Fruit fly (Drosophila melanogaster) Kc167 (cell line): ENCODE measurements around the gene peg.

Experiments
- Myc ChIP-seq: fragments of >200 bp; optimal IDR thresholded peaks from 2 replicates; lab custom pipeline; 2017; ENCODE audit warnings: missing external identifiers
- Sin3A ChIP-seq: fragments of >200 bp; optimal IDR thresholded peaks from 2 replicates; lab custom pipeline; 2018; ENCODE audit warnings: missing external identifiers
- h ChIP-seq: fragments of >200 bp; optimal IDR thresholded peaks from 3 replicates; lab custom pipeline; 2018; ENCODE audit warnings: missing external identifiers

dm6 chr3R:21001123-21001522 is 22.8 kb downstream of the peg start:
- no peak for TF ChIP-seq Sin3A
- TF ChIP-seq Myc (lab: Kevin White, UChicago): no peak
- TF ChIP-seq h (lab: Kevin White, UChicago): no peak
